Fruit fly (Drosophila melanogaster) Kc167 (cell line): Measurements from ENCODE around the gene CG12355.

Experiments used
- Myc ChIP-seq: fragments of >200 bp; optimal IDR thresholded peaks from 2 replicates; lab custom pipeline; 2017; ENCODE audit warnings: missing external identifiers
- Sin3A ChIP-seq: fragments of >200 bp; optimal IDR thresholded peaks from 2 replicates; lab custom pipeline; 2018; ENCODE audit warnings: missing external identifiers
- h ChIP-seq: fragments of >200 bp; optimal IDR thresholded peaks from 3 replicates; lab custom pipeline; 2018; ENCODE audit warnings: missing external identifiers
- insv ChIP-seq: fragments of >200 bp; optimal IDR thresholded peaks from 3 replicates; lab custom pipeline; 2018; ENCODE audit warnings: missing external identifiers
- psq ChIP-seq: fragments of >200 bp; optimal IDR thresholded peaks from 2 replicates; lab custom pipeline; 2017; ENCODE audit warnings: missing external identifiers
- ttk ChIP-seq: sonication (Bioruptor generic); optimal IDR thresholded peaks from 2 replicates; lab custom pipeline; 2017; ENCODE audit warnings: missing external identifiers

CG12355 gene

dm6 chr3L:15514814-15515495 lies 19.6 kb upstream of the CG12355 start:
- TF ChIP-seq psq (lab: Kevin White, UChicago), result no peak
- no peak for TF ChIP-seq Myc
- TF ChIP-seq insv, result no peak
- TF ChIP-seq h, result no peak
- no peak for TF ChIP-seq Sin3A (lab: Kevin White, UChicago)
- no peak for TF ChIP-seq ttk

DNA sequence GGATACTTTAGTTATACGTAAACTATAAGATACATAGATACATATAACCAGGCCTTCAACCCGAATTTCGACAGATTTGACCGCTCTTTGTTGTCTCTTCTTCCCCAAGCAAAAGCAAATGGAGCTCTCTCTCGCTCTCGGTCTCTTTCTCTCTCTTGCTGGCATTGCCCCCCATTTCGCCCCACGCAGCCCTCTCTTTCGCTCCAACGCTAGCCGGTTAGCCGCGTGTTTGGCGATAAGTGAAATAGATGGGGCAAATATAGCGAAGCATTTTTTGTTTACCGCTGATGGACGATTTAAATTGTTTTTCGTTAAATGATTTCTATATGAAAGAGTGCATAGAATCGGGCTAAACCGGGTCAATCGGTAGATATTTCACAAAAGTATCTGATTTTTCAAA lies 19.1 kb upstream of the CG12355 start:
- TF ChIP-seq h (no peak), Myc (no peak), Sin3A (lab: Kevin White, UChicago) (no peak), insv (no peak), psq (lab: Kevin White, UChicago) (no peak)

DNA sequence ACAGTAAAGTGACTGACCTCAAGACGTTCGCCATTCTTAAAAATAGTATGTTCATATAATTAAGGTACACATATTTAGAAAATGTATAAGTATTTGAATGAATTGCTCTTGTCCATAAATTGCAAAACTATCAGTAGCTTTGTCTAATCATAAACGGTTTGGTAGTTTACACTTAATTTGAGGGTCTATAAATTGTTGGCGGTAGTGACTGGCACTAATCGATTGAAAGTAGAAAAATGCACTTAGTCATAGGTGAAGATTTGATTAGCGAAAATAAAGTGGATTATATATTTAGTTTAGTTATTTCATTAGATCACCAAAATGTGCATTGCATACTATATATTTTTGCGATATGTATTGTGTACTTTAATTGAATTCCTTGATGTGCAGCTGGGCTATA lies 18.4 kb upstream of the CG12355 start:
- TF ChIP-seq Sin3A (lab: Kevin White, UChicago), result no peak
- TF ChIP-seq h, result no peak
- TF ChIP-seq psq (lab: Kevin White, UChicago), result no peak
- TF ChIP-seq insv, result no peak
- no peak for TF ChIP-seq Myc
- TF ChIP-seq ttk, result no peak

DNA sequence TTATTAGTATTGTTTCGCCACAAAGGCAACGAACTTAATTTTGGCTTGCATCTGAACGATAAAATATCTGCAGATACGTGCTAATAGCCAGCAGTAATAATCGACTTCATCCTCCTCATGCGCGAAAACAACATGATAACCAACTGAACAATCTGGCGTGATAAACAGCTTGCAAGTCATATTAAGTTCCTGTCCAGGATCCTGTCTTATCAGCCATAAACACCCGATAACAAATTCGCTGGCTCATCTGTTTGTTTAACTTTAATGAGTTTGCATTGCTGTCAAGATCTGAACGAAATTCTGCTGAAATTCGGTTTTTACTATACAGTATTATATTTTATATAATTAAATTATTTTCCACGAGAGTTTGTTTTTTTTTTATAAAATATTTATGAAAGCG lies 17.9 kb upstream of the CG12355 start:
- TF ChIP-seq Sin3A (lab: Kevin White, UChicago) (no peak), h (no peak), psq (lab: Kevin White, UChicago) (no peak), insv (no peak), ttk (no peak), Myc (no peak)

- no peak for TF ChIP-seq insv
- TF ChIP-seq Sin3A (lab: Kevin White, UChicago), result no peak
- TF ChIP-seq Myc, result no peak
- no peak for TF ChIP-seq ttk
Measured at dm6 chr3L:15511688-15512250, 16.4 kb upstream of the CG12355 start.

DNA sequence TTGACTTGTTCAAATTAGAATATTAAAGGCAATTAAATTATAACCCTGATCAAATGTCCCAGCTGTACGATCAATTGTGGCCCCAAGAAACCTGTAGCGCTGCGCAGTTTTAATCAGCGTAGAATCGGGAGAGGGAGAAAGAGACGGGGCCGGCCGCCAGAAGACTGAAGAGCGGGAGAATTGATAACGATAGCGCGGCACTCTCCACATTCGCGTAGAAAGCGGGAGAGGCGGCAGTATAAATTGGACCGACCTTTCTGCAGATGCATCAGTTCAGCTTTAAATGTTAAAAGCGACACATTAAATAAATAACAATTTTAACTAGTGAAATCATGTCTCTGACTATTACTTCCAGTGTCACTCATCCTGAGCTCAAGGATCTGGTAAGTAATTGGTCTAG lies 15.4 kb upstream of the CG12355 start, which contains the start of gene MsrA:
MsrA (plus strand) TSS at position 266 of the 400 bp plus-strand sequence.
- TF ChIP-seq ttk (no peak), h (no peak), Sin3A (lab: Kevin White, UChicago) (no peak), Myc (no peak), psq (lab: Kevin White, UChicago) (no peak), insv (no peak)

DNA sequence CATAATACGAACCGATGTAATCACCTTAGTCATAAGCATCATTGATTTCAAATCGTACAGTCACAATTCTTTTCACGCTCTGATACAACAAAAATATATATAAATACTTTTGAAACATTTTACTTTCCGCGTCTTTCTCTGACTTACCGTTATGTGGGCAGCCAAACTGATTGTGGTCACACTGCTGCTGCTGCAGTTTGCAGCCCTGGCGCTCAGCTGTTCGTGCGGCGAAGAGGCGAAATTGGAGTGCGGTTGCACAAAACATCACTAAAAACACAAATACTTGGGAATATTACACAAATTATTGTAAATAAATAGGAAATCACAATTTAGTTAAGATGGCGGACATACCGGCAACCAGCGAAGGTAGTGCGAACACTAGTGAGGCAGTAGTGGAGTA lies 14.0 kb upstream of the CG12355 start, which contains the start of the genes gdl and gdl-ORF39:
gdl (plus strand) TSS at position 48 of the 400 bp plus-strand sequence.
gdl-ORF39 (plus strand) TSS at position 48 of the 400 bp plus-strand sequence.
- TF ChIP-seq Myc, result no peak
- no peak for TF ChIP-seq h
- TF ChIP-seq psq (lab: Kevin White, UChicago), result no peak
- no peak for TF ChIP-seq Sin3A (lab: Kevin White, UChicago)
- no peak for TF ChIP-seq ttk

- no peak for TF ChIP-seq Sin3A (lab: Kevin White, UChicago)
- TF ChIP-seq ttk, result no peak
- no peak for TF ChIP-seq h
- no peak for TF ChIP-seq psq (lab: Kevin White, UChicago)
- TF ChIP-seq Myc, result no peak
- no peak for TF ChIP-seq insv
Measured at dm6 chr3L:15508750-15509149, 13.4 kb upstream of the CG12355 start, which contains the start of gene Z600. Gene Z600, plus strand, starts transcription at chr3L:15509061.

DNA sequence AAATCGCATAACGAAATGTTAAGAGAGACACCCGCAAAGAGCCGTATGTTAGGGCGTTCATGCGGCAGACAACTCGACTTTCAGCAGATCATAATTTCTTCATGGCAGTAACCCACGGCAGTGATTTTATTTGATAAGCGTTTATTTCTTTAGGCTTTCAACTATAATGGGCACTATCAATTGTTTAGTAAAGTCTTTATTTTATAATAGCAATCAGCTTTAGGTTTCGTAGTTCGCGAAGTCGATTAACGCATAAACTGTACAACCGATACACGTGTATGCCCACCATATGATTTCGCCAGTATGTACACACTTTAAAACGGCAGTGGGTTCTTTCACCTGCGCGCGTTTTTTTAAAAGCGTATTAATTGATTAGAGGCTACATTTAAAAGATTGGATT lies 12.9 kb upstream of the CG12355 start, which contains the start of gene CG7841:
CG7841 (minus strand) TSS at position 20 of the 400 bp plus-strand sequence.
- TF ChIP-seq insv, result no peak
- TF ChIP-seq h, result no peak
- TF ChIP-seq Myc, result no peak
- no peak for TF ChIP-seq Sin3A (lab: Kevin White, UChicago)
- no peak for TF ChIP-seq ttk
- no peak for TF ChIP-seq psq (lab: Kevin White, UChicago)

DNA sequence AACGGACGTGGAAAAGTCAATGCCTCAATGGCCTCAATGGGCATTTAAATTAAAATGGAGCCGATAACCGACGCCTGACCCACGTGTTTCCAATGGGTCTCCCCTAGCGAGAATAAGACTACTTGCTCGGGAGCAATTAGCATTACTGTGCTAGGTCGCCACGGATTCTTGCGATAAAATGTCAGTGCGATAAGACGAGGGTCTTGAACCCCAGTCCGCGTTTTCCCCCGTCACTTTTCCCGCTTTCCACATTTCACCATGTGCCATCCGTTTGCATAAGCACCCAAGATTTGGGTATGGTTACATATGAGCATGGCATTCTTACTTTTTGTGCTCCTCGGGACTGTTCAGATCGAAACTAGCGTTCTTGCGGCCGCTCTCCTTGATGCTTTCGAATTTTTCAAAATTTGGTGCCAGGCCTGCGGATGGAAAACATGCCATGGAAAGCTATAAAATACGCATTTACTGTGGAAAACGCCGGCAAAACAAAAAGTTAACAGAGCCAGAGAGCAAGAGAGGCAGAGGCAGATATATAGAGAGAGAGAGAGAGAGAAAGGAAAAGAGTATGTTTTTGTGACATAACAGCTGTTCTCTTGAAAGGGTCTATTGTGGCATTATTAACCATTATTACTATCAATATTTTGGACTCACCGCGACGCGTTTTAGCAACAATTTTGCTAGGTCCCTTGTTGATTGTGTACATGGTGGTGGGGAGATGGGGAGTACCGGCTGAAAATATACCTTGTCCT lies 12.0 kb upstream of the CG12355 start:
- TF ChIP-seq psq (lab: Kevin White, UChicago), result no peak
- TF ChIP-seq insv, result no peak
- TF ChIP-seq Myc, result no peak
- TF ChIP-seq h, result no peak
- TF ChIP-seq ttk, result no peak

- no peak for TF ChIP-seq psq (lab: Kevin White, UChicago)
- no peak for TF ChIP-seq insv
- TF ChIP-seq Myc, result no peak
- TF ChIP-seq ttk, result no peak
- TF ChIP-seq Sin3A (lab: Kevin White, UChicago), result no peak
- no peak for TF ChIP-seq h
Measured at dm6 chr3L:15506174-15506926, 11.0 kb upstream of the CG12355 start.

- TF ChIP-seq insv (no peak), Sin3A (lab: Kevin White, UChicago) (no peak), Myc (no peak), ttk (no peak), psq (lab: Kevin White, UChicago) (no peak), h (no peak)
Measured at dm6 chr3L:15504687-15505086, 9.3 kb upstream of the CG12355 start, which contains the start of gene CG7857. Gene CG7857, minus strand, starts transcription at chr3L:15504894.
